Worm (Caenorhabditis elegans) whole organism, mixed stage, embryonic: Measurements from ENCODE around the gene F38B6.6.

ENCODE experiments used
- blmp-1 ChIP-seq: fragments of 150-350 bp; optimal IDR thresholded peaks from 2 replicates; lab custom pipeline; 2014; ENCODE audit warnings: missing biosample characterization, missing genetic modification characterization
- elt-3 ChIP-seq: fragments of 150-350 bp; optimal IDR thresholded peaks from 2 replicates; lab custom pipeline; 2014; ENCODE audit warnings: missing biosample characterization, missing genetic modification characterization
- lsy-2 ChIP-seq: fragments of 150-350 bp; optimal IDR thresholded peaks from 2 replicates; lab custom pipeline; 2014; ENCODE audit warnings: missing biosample characterization, missing genetic modification characterization
- nhr-12 ChIP-seq: fragments of 150-350 bp; optimal IDR thresholded peaks from 2 replicates; lab custom pipeline; 2014; ENCODE audit warnings: missing biosample characterization, missing genetic modification characterization
- nhr-2 ChIP-seq: fragments of 150-350 bp; optimal IDR thresholded peaks from 2 replicates; lab custom pipeline; 2014; ENCODE audit warnings: missing biosample characterization, missing genetic modification characterization
- nhr-237 ChIP-seq: fragments of 150-350 bp; optimal IDR thresholded peaks from 2 replicates; lab custom pipeline; 2014; ENCODE audit warnings: missing biosample characterization, missing genetic modification characterization
- snpc-4 ChIP-seq: fragments of 150-350 bp; optimal IDR thresholded peaks from 2 replicates; lab custom pipeline; 2014; ENCODE audit warnings: missing biosample characterization, missing genetic modification characterization
- unc-62 ChIP-seq: fragments of 150-350 bp; optimal IDR thresholded peaks from 2 replicates; lab custom pipeline; 2014; ENCODE audit warnings: missing biosample characterization, missing genetic modification reagents, missing genetic modification characterization

- TF ChIP-seq lsy-2 (tag; lab: Kevin White, UChicago) (no peak), nhr-237 (tag; lab: Kevin White, UChicago) (no peak), blmp-1 (tag; lab: Kevin White, UChicago) (no peak), nhr-2 (tag; lab: Kevin White, UChicago) (no peak), unc-62 (GFP tag; lab: Kevin White, UChicago) (no peak), elt-3 (tag; lab: Kevin White, UChicago) (no peak), nhr-12 (tag; lab: Kevin White, UChicago) (no peak), snpc-4 (no peak)
These were observed 33.6 kb downstream of the F38B6.6 start for ce11 chrX:6656251-6656650.
